Fruit fly (Drosophila melanogaster) whole organism, adult: Measurements from ENCODE around the gene CG5274.

Source experiments
- CG11617 ChIP-seq: fragments of 200-800 bp; sonication (Bioruptor generic); optimal IDR thresholded peaks from 2 replicates; lab custom pipeline; 2017; ENCODE audit warnings: mild to moderate bottlenecking, missing biosample characterization, missing genetic modification reagents, missing genetic modification characterization
- CG12768 ChIP-seq: fragments of 200-800 bp; sonication (Bioruptor generic); optimal IDR thresholded peaks from 2 replicates; lab custom pipeline; 2017; ENCODE audit warnings: missing biosample characterization, missing genetic modification characterization, mild to moderate bottlenecking, moderate library complexity, missing genetic modification reagents
- CG14711 ChIP-seq: fragments of 200-800 bp; sonication (Bioruptor generic); optimal IDR thresholded peaks from 2 replicates; lab custom pipeline; 2018; ENCODE audit warnings: missing biosample characterization, mild to moderate bottlenecking, missing genetic modification characterization, moderate library complexity
- CG33017 ChIP-seq: fragments of 200-800 bp; sonication (Bioruptor generic); optimal IDR thresholded peaks from 2 replicates; lab custom pipeline; 2018; ENCODE audit warnings: missing biosample characterization, mild to moderate bottlenecking, missing genetic modification characterization, moderate library complexity
- CG5204 ChIP-seq: fragments of 200-800 bp; sonication (Bioruptor generic); optimal IDR thresholded peaks from 2 replicates; lab custom pipeline; 2016; ENCODE audit warnings: missing biosample characterization, missing genetic modification characterization
- CG7045 ChIP-seq: fragments of 200-800 bp; sonication (Bioruptor generic); optimal IDR thresholded peaks from 2 replicates; lab custom pipeline; 2017; ENCODE audit warnings: missing biosample characterization, mild to moderate bottlenecking, missing genetic modification characterization
- CG7101 ChIP-seq: fragments of 200-800 bp; sonication (Bioruptor generic); optimal IDR thresholded peaks from 2 replicates; lab custom pipeline; 2018; ENCODE audit warnings: missing biosample characterization, mild to moderate bottlenecking, missing genetic modification characterization, moderate library complexity
- Clk ChIP-seq: fragments of 200-800 bp; sonication (Bioruptor generic); optimal IDR thresholded peaks from 2 replicates; lab custom pipeline; 2017; ENCODE audit warnings: missing biosample characterization, missing genetic modification characterization
- Crg-1 ChIP-seq: fragments of 200-800 bp; sonication (Bioruptor generic); optimal IDR thresholded peaks from 2 replicates; lab custom pipeline; 2016; ENCODE audit warnings: missing biosample characterization, missing genetic modification characterization
- kay ChIP-seq: fragments of 200-800 bp; sonication (Bioruptor generic); peaks from one replicate; lab custom pipeline; 2016; ENCODE audit warnings: missing biosample characterization, missing genetic modification characterization, borderline replicate concordance
- ovo ChIP-seq: fragments of 200-800 bp; sonication (Bioruptor generic); optimal IDR thresholded peaks from 2 replicates; lab custom pipeline; 2016; ENCODE audit warnings: missing biosample characterization, missing genetic modification characterization
- tj ChIP-seq: fragments of 200-800 bp; sonication (Bioruptor generic); optimal IDR thresholded peaks from 3 replicates; lab custom pipeline; 2017; ENCODE audit warnings: missing biosample characterization, mild to moderate bottlenecking, missing genetic modification characterization, moderate library complexity
- toe ChIP-seq: fragments of 200-800 bp; sonication (Bioruptor generic); optimal IDR thresholded peaks from 2 replicates; lab custom pipeline; 2016; ENCODE audit warnings: missing biosample characterization, missing genetic modification characterization

- TF ChIP-seq toe: no peak
- TF ChIP-seq CG11617 (GFP tag; lab: Kevin White, UChicago): no peak
- no peak for TF ChIP-seq CG5204 (GFP tag; lab: Kevin White, UChicago)
- no peak for TF ChIP-seq tj (GFP tag; lab: Kevin White, UChicago)
- peak; percentile 41 for TF ChIP-seq CG33017 (tag; lab: Kevin White, UChicago)
- TF ChIP-seq ovo: no peak
- TF ChIP-seq Clk (GFP tag; lab: Kevin White, UChicago): no peak
- no peak for TF ChIP-seq CG7045 (GFP tag; lab: Kevin White, UChicago)
- TF ChIP-seq kay: peak; percentile 94
- peak; percentile 21 for TF ChIP-seq CG14711 (tag; lab: Kevin White, UChicago)
- peak; percentile 41 for TF ChIP-seq CG7101 (tag; lab: Kevin White, UChicago)
- TF ChIP-seq CG12768 (GFP tag; lab: Kevin White, UChicago): no peak
- TF ChIP-seq Crg-1 (GFP tag; lab: Kevin White, UChicago): no peak
These were observed 38.5 kb downstream of the CG5274 start for dm6 chr3L:20388983-20389382.
